Worm (Caenorhabditis elegans) whole organism, midembryonic: ENCODE results near the gene coq-6.

Experiments
- T22C8.4 ChIP-seq: fragments of 200-800 bp; sonication (Bioruptor generic); IDR thresholded peaks from 2 replicates; pipeline ENCODE4 v1.3.6; 2022; ENCODE audit warnings: missing genetic modification characterization, missing compliant biosample characterization
- cog-1 ChIP-seq: sonication (generic microtip); optimal IDR thresholded peaks from 2 replicates; lab custom pipeline; 2016; ENCODE audit warnings: missing genetic modification characterization, missing compliant biosample characterization
- flt-1 ChIP-seq: fragments of 200-800 bp; sonication (Bioruptor generic); IDR thresholded peaks from 2 replicates; pipeline ENCODE4 v1.3.6; 2022; ENCODE audit warnings: missing genetic modification characterization, missing compliant biosample characterization
- klf-2 ChIP-seq: fragments of 200-800 bp; sonication (Bioruptor generic); conservative IDR thresholded peaks from 2 replicates; pipeline ENCODE4 v1.3.6; 2022; ENCODE audit warnings: missing genetic modification reagents, missing genetic modification characterization, missing compliant biosample characterization
- med-1 ChIP-seq: sonication (generic microtip); optimal IDR thresholded peaks from 2 replicates; lab custom pipeline; 2017; ENCODE audit warnings: missing genetic modification characterization, mild to moderate bottlenecking, missing compliant biosample characterization, antibody characterized with exemption, missing genetic modification reagents; ENCODE audit not compliant: insufficient read depth
- tab-1 ChIP-seq: fragments of 200-800 bp; sonication (Bioruptor generic); IDR thresholded peaks from 2 replicates; pipeline ENCODE4 v1.3.6; 2022; ENCODE audit warnings: missing genetic modification characterization, missing compliant biosample characterization
- ztf-23 ChIP-seq: fragments of 200-800 bp; sonication (Bioruptor generic); IDR thresholded peaks from 2 replicates; pipeline ENCODE4 v1.3.6; 2022; ENCODE audit warnings: missing genetic modification reagents, missing genetic modification characterization, missing compliant biosample characterization
- ztf-29 ChIP-seq: fragments of 200-800 bp; sonication (Bioruptor generic); IDR thresholded peaks from 2 replicates; pipeline ENCODE4 v1.3.6; 2022; ENCODE audit warnings: missing genetic modification reagents, missing genetic modification characterization, missing compliant biosample characterization

ce11 chrV:9332611-9333315, 3.8 kb upstream of the coq-6 start:
- no peak for TF ChIP-seq ztf-23 (GFP tag; lab: Robert Waterston, UW)
- no peak for TF ChIP-seq T22C8.4 (GFP tag; lab: Robert Waterston, UW)
- TF ChIP-seq ztf-29 = no peak
- TF ChIP-seq cog-1 (tag; lab: Kevin White, UChicago) = no peak
- no peak for TF ChIP-seq klf-2 (GFP tag; lab: Robert Waterston, UW)
- TF ChIP-seq med-1 (GFP tag; lab: Kevin White, UChicago) = no peak
- TF ChIP-seq flt-1 (GFP tag; lab: Robert Waterston, UW) = no peak
- TF ChIP-seq tab-1 (GFP tag; lab: Robert Waterston, UW) = no peak
